Worm (Caenorhabditis elegans) whole organism, dauer: ENCODE results near the gene T10H4.4.
"Not testable (repeated sequence)": the region's sequence is repeated elsewhere in the genome, so short reads cannot be mapped to it uniquely, and the experiment has no call there.

Experiments used
- unc-62 ChIP-seq: sonication (generic microtip); optimal IDR thresholded peaks from 2 replicates; lab custom pipeline; 2017; ENCODE audit warnings: missing biosample characterization, missing genetic modification reagents, missing genetic modification characterization

T10H4.4 gene

DNA sequence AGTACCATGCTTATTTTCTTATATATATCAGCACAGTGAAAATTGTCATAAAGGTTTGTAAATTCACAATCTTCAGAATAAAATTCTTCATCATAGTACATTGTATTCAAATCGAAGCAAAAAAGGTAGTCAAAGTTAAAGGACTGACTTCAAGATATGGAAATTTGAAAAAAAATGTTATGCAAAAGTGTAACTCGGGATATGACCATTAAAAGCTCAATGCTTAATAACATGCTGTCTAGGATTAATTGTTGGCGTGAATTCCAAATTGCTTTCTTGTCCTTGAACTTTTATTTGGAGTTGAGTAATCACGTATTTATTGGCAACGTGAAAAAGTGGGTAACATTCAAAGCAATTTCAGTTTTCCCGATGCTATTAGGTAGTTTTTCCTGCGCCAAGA is 2.6 kb upstream of the T10H4.4 start, which contains the start of gene srw-16:
Gene srw-16 (minus strand): TSS at position 101 of the 400 bp plus-strand sequence.
- no peak for TF ChIP-seq unc-62 (GFP tag; lab: Kevin White, UChicago)

DNA sequence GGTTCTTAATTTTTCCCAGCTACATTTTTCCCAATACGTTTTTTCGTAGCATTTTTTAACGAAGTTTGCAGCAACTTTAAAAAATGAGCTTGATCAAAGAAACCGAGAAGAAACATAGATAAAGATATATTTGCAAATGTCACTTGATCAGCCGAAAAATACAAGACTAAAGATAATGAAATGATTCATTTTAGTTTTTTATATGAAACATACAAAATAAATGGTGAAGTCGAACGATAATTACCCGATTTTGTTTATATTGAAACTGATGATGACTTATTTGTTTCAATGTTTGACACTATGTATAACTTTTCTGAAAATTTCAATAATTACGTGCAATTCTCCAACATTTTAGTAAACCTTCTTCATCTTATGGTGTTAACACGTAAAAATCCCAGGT is 3.9 kb downstream of the T10H4.4 start, which contains the start of gene srw-22:
Gene srw-22 (plus strand): TSS at position 301 of the 400 bp plus-strand sequence.
- TF ChIP-seq unc-62 (GFP tag; lab: Kevin White, UChicago), result no peak

DNA sequence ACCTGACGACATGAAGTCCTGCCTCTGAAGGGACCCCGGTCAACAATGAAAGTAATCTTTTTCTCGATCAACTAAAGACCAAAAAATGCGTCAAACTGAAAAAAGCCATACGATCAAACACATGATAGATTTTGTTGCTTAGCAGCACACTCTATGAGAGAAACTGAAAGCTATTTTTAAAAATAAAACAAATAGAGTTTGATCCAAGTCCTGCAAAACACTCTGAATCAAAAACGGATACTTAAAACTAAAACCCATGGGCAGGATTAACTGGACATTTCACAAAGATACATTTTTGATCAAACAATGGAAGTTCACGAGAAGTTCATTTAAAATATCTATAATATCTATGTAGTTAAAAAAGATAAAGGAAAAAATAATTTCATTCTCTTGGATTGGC is 4.8 kb downstream of the T10H4.4 start, which contains the start of gene T10H4.13:
Gene T10H4.13 (minus strand): TSS at position 101 of the 400 bp plus-strand sequence.
- TF ChIP-seq unc-62 (GFP tag; lab: Kevin White, UChicago), result no peak

DNA sequence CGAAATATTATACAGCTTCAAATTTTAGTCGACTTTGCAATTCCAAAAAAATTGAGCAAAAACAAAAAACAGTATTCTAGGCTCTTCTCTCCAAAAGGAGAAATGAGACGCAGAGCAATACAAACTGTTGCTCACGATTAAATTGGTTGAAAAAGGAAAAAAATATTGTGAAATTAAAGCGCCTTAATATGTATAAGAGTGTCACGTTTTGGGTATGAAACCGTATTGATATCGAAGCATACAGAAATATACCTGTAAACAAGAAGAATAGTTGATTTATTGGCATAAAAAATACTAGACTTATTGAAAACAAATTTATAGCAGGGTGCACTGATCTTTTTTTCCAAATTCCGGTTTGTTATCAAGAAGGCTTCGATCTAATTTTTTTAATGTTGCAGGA is 6.3 kb downstream of the T10H4.4 start, which contains the start of gene M01B2.13:
Gene M01B2.13 (minus strand): TSS at position 101 of the 400 bp plus-strand sequence.
- no peak for TF ChIP-seq unc-62 (GFP tag; lab: Kevin White, UChicago)

DNA sequence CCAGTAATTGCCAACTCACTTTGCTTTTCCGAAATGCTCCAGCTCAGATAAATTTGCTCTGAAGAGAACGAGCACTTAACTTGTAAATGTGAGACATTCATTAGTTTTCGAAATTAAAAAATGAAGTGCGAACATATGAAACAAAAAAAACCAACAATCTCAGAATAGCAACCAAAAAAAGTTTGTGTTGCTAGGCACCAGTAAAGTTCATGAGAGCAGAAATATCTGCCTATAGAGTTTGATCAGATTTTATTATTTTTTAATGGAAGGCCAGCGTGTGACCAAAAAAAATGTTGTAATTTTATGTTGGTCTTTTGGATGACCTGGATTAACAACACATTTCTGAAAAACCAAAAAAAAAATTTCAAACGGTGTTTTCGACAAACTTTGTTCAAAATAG is 8.0 kb downstream of the T10H4.4 start, which contains the start of gene M01B2.12:
Gene M01B2.12 (minus strand): TSS at position 101 of the 400 bp plus-strand sequence.
- TF ChIP-seq unc-62 (GFP tag; lab: Kevin White, UChicago), result no peak

DNA sequence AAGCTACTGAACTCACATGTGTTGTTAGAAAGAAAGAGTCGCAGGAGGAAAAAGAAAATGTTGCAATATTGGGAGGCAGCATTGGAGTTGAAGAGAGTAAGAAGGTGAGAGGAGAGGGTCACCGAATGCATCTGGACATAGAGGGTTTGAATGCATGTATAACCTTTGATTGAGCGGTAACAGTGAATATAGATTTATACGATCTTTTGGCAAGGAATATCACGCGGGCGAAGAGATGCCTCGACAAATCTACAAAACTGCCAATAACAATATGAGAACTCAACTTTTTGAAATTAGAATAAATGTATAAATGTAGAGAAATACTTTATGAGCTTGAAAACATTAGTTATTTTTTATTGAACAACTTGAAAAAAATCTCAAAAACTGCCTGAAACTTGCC is 9.8 kb downstream of the T10H4.4 start, which contains the start of gene M01B2.10:
Gene M01B2.10 (minus strand): TSS at position 101 of the 400 bp plus-strand sequence.
- not testable (repeated sequence) for TF ChIP-seq unc-62 (GFP tag; lab: Kevin White, UChicago)

DNA sequence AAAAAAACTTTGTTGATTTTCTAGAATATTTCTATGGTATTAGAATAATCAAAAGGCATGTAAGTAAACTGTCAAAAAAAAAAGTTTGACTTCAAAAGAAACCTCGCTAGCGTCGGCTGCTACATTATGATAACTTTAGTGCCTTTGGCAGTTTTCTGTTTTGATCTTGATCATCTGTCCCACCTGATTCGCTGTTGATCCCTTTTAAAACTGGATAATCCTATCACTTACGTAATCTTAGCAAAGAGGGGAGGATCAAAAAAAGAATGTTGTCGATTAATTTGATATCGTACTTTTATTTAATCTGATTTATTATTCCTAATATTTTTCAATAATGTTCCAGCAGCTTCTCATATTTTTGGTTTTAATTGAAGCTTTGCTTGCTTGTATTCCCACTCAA is 12.3 kb downstream of the T10H4.4 start, which contains the start of gene M01B2.8:
Gene M01B2.8 (plus strand): TSS at position 301 of the 400 bp plus-strand sequence.
- no peak for TF ChIP-seq unc-62 (GFP tag; lab: Kevin White, UChicago)

DNA sequence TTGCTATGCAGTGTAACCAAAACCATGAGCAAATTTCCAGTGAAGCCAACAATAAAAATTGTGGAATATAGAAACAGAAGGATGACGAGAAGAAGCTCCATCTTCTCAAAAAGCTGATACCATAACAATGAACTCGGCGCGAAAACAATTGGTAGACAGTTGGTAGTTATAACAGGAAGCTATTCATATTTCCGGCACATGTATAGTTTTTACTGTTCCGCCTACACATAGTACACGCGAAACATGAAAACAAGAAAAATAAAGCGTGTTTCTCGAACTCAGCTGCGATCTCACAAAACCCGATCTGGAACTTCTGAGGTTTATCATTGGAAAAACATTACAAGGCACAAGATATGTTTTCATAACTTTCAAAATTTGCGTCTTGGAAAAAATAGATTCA is 13.1 kb downstream of the T10H4.4 start, which contains the start of gene srsx-37:
Gene srsx-37 (minus strand): TSS at position 101 of the 400 bp plus-strand sequence.
- TF ChIP-seq unc-62 (GFP tag; lab: Kevin White, UChicago), result no peak

DNA sequence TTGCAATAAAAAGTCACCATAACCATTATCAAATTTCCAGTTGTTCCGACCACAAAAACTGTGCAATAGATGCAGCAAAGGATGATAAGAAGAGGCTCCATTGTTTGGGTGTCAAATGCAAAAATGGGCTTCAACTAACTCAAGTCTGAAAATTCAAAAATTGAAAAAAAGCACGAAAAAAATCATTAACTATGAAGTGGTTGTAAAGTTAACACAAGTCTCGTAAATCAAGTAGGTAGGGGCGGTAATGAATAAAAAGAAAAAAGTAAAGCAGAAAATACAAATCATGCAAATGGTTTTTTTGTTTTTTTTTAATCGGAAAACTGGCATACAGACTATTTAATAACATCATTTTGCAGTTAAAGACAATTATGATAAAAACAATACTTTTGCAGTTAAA is 15.5 kb downstream of the T10H4.4 start, which contains the start of gene srsx-39:
Gene srsx-39 (minus strand): TSS at position 101 of the 400 bp plus-strand sequence.
- TF ChIP-seq unc-62 (GFP tag; lab: Kevin White, UChicago), result not testable (repeated sequence)

DNA sequence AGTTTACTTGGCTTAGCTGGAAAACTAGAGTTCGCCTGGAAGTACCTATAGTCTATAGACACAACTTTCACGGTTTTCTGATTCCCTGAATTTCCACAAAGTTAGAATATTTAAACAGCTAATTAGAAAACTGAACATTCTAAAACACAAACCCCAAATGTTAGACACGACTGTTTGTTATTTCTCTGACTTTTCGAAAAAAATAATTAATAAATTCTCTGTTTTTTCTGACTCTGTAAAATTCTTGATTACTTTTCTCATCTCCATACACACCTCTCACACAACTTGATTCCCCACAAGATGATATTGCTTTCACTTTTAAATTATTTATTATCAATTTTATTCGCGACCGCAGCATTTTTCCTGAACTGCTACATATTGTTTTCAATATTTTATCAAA is 18.6 kb downstream of the T10H4.4 start, which contains the start of gene srbc-75:
Gene srbc-75 (plus strand): TSS at position 301 of the 400 bp plus-strand sequence.
- TF ChIP-seq unc-62 (GFP tag; lab: Kevin White, UChicago), result no peak

DNA sequence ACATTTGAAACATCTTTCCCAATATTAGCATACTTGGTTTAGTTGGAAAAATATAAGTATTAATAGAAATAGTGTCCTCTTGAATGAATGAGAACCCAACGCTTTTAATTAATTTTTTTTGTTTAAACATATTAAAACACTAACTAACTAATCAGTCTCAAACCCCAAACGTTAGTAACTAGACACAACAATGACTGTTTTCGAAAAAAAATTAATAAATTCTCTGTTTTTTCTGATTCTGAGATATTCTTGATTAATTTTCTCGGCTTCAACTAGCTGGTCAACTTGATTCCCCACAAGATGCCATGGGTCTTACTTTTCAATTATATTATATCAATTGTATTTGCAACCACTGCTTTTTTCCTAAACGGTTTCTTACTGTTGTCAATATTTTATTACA is 20.1 kb downstream of the T10H4.4 start, which contains the start of gene srbc-76:
Gene srbc-76 (plus strand): TSS at position 301 of the 400 bp plus-strand sequence.
- TF ChIP-seq unc-62 (GFP tag; lab: Kevin White, UChicago), result no peak

DNA sequence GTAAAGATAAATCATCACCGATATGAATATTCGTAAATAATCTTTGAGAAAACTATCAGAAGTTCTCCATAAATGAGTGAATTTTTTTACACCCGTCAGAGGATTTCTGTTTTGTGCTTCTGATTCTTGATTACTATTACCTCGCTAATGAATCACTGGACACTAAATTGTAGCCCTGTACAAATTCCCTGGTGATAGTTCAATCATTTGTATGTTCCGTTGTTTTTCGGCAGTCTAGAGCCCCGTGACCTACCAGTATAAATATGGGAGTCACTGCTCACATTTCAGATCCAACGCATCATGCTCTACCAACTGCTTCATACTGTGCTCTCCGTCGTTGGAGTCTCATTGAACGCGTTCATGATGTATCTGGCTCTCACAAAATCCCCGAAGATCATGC is 21.9 kb downstream of the T10H4.4 start, which contains the start of gene srd-28:
Gene srd-28 (plus strand): TSS at position 301 of the 400 bp plus-strand sequence.
- not testable (repeated sequence) for TF ChIP-seq unc-62 (GFP tag; lab: Kevin White, UChicago)

DNA sequence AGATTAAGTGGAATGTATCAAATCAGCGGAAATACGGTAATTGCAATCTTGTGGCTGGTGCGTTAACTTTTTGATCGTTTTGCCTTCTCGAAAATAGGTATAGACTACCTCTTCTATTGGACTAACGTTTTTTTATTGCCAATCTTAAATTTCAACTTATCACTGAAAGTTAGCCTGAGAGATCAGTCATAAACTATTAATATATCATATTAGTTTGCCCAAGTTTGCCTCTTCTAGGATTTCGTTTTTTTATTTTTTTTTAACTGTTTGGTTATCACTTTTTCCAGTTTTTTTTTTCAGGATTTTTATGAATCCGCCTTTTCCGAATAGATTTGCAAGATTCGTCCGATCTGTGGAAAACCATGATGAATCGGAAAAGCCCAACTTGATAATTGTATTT is 27.7 kb downstream of the T10H4.4 start, which contains the start of gene kin-30:
Gene kin-30 (plus strand): TSS at position 301 of the 400 bp plus-strand sequence.
- no peak for TF ChIP-seq unc-62 (GFP tag; lab: Kevin White, UChicago)

DNA sequence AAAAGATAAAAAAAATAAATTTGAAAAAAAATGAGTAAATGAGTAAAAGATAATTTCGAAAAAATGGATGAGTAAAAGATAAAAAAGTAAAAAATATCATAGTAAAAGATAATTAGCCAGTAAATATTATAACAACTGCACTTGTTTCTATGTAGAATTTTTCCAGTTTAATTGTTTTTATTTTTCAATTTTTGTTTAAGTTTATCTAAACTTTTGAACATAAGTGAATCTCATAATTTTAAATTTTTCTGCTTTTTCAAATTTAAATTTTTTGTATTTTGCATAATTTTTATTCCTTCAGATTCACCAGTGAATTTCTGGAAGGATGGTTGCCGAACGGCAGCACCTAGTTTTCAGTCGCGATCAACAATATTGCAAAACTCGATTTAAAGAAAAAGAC is 30.9 kb downstream of the T10H4.4 start, which contains the start of gene chil-12:
Gene chil-12 (plus strand): TSS at position 301 of the 400 bp plus-strand sequence.
- TF ChIP-seq unc-62 (GFP tag; lab: Kevin White, UChicago), result no peak

DNA sequence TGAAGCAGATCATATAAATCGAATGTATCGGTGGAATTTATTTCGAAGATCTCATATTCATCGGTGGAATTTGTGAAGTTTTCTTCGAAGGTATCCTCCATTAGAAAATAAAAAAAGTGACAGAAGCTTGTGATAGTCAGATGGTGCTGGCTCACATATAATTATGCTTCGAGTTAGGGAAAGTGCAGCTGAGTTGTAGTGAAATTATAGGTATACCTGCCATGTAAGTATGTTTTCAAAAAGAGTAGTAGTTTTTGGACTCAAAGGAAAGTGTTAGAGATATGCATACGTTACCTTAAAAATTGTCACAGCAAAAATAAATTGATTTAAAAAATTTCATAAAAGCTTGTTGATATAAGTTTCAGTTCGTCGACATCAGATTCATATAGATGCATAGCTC is 31.9 kb downstream of the T10H4.4 start, which contains the start of gene srw-11:
Gene srw-11 (minus strand): TSS at position 101 of the 400 bp plus-strand sequence.
- TF ChIP-seq unc-62 (GFP tag; lab: Kevin White, UChicago), result no peak

DNA sequence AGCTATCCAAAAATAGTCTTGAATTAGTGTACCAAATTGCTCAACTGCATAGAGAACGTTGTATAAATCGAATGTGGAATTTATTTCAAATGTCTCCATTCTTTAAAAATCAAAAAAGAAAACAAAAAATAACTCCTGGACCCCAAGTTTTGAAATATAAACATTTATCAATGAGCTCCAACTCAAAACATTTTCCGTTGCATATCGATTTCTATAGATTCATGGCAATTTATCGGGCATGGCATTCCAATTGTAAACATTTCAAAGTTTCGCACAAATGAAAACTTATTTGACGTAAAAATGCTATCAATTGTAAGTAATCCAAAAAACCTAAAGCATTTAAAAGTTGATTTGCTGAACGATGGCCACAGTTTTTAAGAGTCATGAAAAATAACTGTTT is 33.6 kb downstream of the T10H4.4 start, which contains the start of gene srw-12:
Gene srw-12 (minus strand): TSS at position 101 of the 400 bp plus-strand sequence.
- TF ChIP-seq unc-62 (GFP tag; lab: Kevin White, UChicago), result no peak
